Fruit fly (Drosophila melanogaster): ENCODE data around the gene Josd.

Gene Josd

dm6 chrX:6283470-6283869, 22.5 kb downstream of the Josd start, which contains the start of gene CG11700:
CG11700 (minus strand) TSS chrX:6283575.
- peak; percentile 2 for TF ChIP-seq Jarid2 (GFP tag; optimal IDR thresholded peaks at IDR 0.05)
- TF ChIP-seq aop (GFP tag; IDR thresholded peaks at IDR 0.05) = 0 out of 2 replicates have a peak, but pooled peaks have one; percentile 16
- TF ChIP-seq Trl (optimal IDR thresholded peaks at IDR 0.05) = peak in 1 of 2 experiments; percentile 28
- no peak for TF ChIP-seq Trl (GFP tag; optimal IDR thresholded peaks at IDR 0.05)
- peak; percentile 54 for TF ChIP-seq gsb-n (tag; optimal IDR thresholded peaks at IDR 0.05)
- TF ChIP-seq CG6689 (GFP tag; IDR thresholded peaks at IDR 0.05) = no peak
- peak; percentile 50 for TF ChIP-seq nom (GFP tag; optimal IDR thresholded peaks at IDR 0.05)
- TF ChIP-seq cg (GFP tag; optimal IDR thresholded peaks at IDR 0.05) = peak; percentile 55
- peak; percentile 15 for TF ChIP-seq Med (GFP tag)
- 0 out of 2 replicates have a peak, but pooled peaks have one; percentile 13 for TF ChIP-seq vvl (GFP tag; IDR thresholded peaks at IDR 0.05)
- no peak for TF ChIP-seq salm (tag; optimal IDR thresholded peaks at IDR 0.05)
- no peak for TF ChIP-seq mirr (GFP tag; optimal IDR thresholded peaks at IDR 0.05)
- no peak for TF ChIP-seq seq (GFP tag; IDR thresholded peaks at IDR 0.05)
- TF ChIP-seq CG14014 (GFP tag; IDR thresholded peaks at IDR 0.05) = no peak
- no peak for TF ChIP-seq CG8924 (tag; optimal IDR thresholded peaks at IDR 0.05)
- peak; percentile 4 for TF ChIP-seq Deaf1 (tag; optimal IDR thresholded peaks at IDR 0.05)
- no peak for TF ChIP-seq HLH3B (GFP tag; IDR thresholded peaks at IDR 0.05)

dm6 chrX:6287842-6288241, 26.9 kb downstream of the Josd start, which contains the start of the genes Top3beta and wuho:
Top3beta (minus strand) TSS chrX:6287990.
wuho (plus strand) TSS chrX:6288100.
- TF ChIP-seq h (optimal IDR thresholded peaks at IDR 0.05) (no peak), Dip2 (GFP tag; IDR thresholded peaks at IDR 0.05) (no peak), CG10267 (tag; optimal IDR thresholded peaks at IDR 0.05) (peak; percentile 57), CG8944 (GFP tag; optimal IDR thresholded peaks at IDR 0.05) (peak; percentile 16), Hmx (GFP tag; optimal IDR thresholded peaks at IDR 0.05) (no peak), CG7372 (GFP tag; IDR thresholded peaks at IDR 0.05) (no peak), cg (GFP tag; optimal IDR thresholded peaks at IDR 0.05) (peak; percentile 80), CG30403 (GFP tag; optimal IDR thresholded peaks at IDR 0.05) (peak; percentile 36), CG7786 (GFP tag; optimal IDR thresholded peaks at IDR 0.05) (peak; percentile 40), Sry-β (GFP tag; optimal IDR thresholded peaks at IDR 0.05) (peak; percentile 53), CrebB (tag; optimal IDR thresholded peaks at IDR 0.05) (peak; percentile 41), CG9932 (GFP tag; IDR thresholded peaks at IDR 0.05) (peak; percentile 54), CG4854 (GFP tag; optimal IDR thresholded peaks at IDR 0.05) (no peak), Awh (GFP tag; IDR thresholded peaks at IDR 0.05) (no peak), hth (optimal IDR thresholded peaks at IDR 0.05) (no peak), wor (GFP tag; IDR thresholded peaks at IDR 0.05) (no peak), toy (GFP tag; IDR thresholded peaks at IDR 0.05) (no peak), wdn (GFP tag; IDR thresholded peaks at IDR 0.05) (no peak), CG5953 (GFP tag; IDR thresholded peaks at IDR 0.05) (no peak), sd (tag; optimal IDR thresholded peaks at IDR 0.05) (peak; percentile 93), Rx (GFP tag; IDR thresholded peaks at IDR 0.05) (no peak), Antp (GFP tag; optimal IDR thresholded peaks at IDR 0.05) (no peak), CG10462 (GFP tag; optimal IDR thresholded peaks at IDR 0.05) (no peak), aop (GFP tag; IDR thresholded peaks at IDR 0.05) (no peak), CG4282 (GFP tag; optimal IDR thresholded peaks at IDR 0.05) (no peak), CG13296 (GFP tag; optimal IDR thresholded peaks at IDR 0.05) (no peak), CG3065 (GFP tag; optimal IDR thresholded peaks at IDR 0.05) (no peak), HLH3B (GFP tag; IDR thresholded peaks at IDR 0.05) (no peak), YL-1 (GFP tag; optimal IDR thresholded peaks at IDR 0.05) (peak; percentile 93), crol (GFP tag; IDR thresholded peaks at IDR 0.05) (no peak), CG15269 (tag; optimal IDR thresholded peaks at IDR 0.05) (no peak), jigr1 (GFP tag; IDR thresholded peaks at IDR 0.05) (no peak), CG2202 (tag; optimal IDR thresholded peaks at IDR 0.05) (no peak), CG12391 (tag; optimal IDR thresholded peaks at IDR 0.05) (peak; percentile 63), corto (GFP tag; optimal IDR thresholded peaks at IDR 0.05) (no peak), NC2β (GFP tag; optimal IDR thresholded peaks at IDR 0.05) (peak; percentile 70), zf30C (GFP tag; optimal IDR thresholded peaks at IDR 0.05) (no peak), CG11456 (GFP tag; IDR thresholded peaks at IDR 0.05) (peak; percentile 66; the same call in 1 of the 3 replicates)
